Fruit fly (Drosophila melanogaster) whole organism, prepupa: ENCODE measurements around the gene witty.

Experiments used
- Blimp-1 ChIP-seq: fragments of 200-800 bp; sonication (Bioruptor generic); optimal IDR thresholded peaks from 3 replicates; lab custom pipeline; 2017; ENCODE audit warnings: missing biosample characterization, missing genetic modification characterization, mild to moderate bottlenecking, moderate library complexity, missing genetic modification reagents
- CG31627 ChIP-seq: fragments of 200-800 bp; sonication (Bioruptor generic); optimal IDR thresholded peaks from 3 replicates; lab custom pipeline; 2016; ENCODE audit warnings: missing biosample characterization, missing genetic modification characterization

DNA sequence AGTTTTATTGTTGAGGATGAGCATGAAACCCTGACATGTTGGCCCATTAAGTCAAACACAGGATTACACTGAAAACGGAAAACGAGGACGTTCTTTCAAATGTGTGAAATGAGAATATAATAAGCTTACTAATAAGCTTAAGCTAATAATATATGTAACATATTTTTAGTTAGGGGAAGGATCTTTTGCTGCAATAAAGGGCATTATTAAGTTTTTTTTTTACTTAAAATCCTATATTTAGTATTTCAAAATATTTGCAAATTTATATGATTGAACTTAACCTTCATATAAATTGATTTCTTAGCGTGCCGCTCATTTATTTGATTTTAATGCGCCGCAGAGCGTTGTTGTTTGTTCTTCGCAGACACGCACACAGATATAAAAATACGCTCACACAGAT lies 4.9 kb upstream of the witty start:
- no peak for TF ChIP-seq Blimp-1
- no peak for TF ChIP-seq CG31627 (GFP tag; lab: Kevin White, UChicago)
